Fruit fly (Drosophila melanogaster): Measurements from ENCODE around the gene Gyc32E.

Gene Gyc32E

dm6 chr2L:11175393-11176258, 26.7 kb upstream of the Gyc32E start:
- TF ChIP-seq CG11902 (GFP tag; optimal IDR thresholded peaks at IDR 0.05) (no peak), Hr38 (GFP tag; optimal IDR thresholded peaks at IDR 0.05) (no peak), CG6276 (GFP tag; optimal IDR thresholded peaks at IDR 0.05) (no peak), CG15336 (GFP tag; IDR thresholded peaks at IDR 0.05) (no peak), acj6 (GFP tag; optimal IDR thresholded peaks at IDR 0.05) (no peak), CG8632 (GFP tag; optimal IDR thresholded peaks at IDR 0.05) (no peak), cyc (GFP tag; optimal IDR thresholded peaks at IDR 0.05) (no peak), CG1621 (tag; optimal IDR thresholded peaks at IDR 0.05) (no peak), CG31627 (GFP tag; optimal IDR thresholded peaks at IDR 0.05) (no peak), CG3032 (tag; optimal IDR thresholded peaks at IDR 0.05) (peak; percentile 24), Sox15 (GFP tag; optimal IDR thresholded peaks at IDR 0.05) (no peak), Gug (GFP tag; IDR thresholded peaks at IDR 0.05) (peak; percentile 27; the same call in 1 of the 2 replicates), pdm3 (GFP tag; optimal IDR thresholded peaks at IDR 0.05) (peak; percentile 15), CG16779 (tag; optimal IDR thresholded peaks at IDR 0.05) (no peak), topi (GFP tag; optimal IDR thresholded peaks at IDR 0.05) (no peak), Sox102F (GFP tag; optimal IDR thresholded peaks at IDR 0.05) (peak; percentile 28), lz (GFP tag; optimal IDR thresholded peaks at IDR 0.05) (no peak), svp (GFP tag) (peak; percentile 58), CG10631 (GFP tag; optimal IDR thresholded peaks at IDR 0.05) (peak; percentile 16), CG6808 (GFP tag; optimal IDR thresholded peaks at IDR 0.05) (no peak), OdsH (GFP tag; optimal IDR thresholded peaks at IDR 0.05) (peak; percentile 15), CG11762 (GFP tag; optimal IDR thresholded peaks at IDR 0.05; ENCODE audit: insufficient read depth) (no peak), CG32006 (GFP tag; optimal IDR thresholded peaks at IDR 0.05) (no peak), esn (GFP tag; optimal IDR thresholded peaks at IDR 0.05) (peak; percentile 51), dsx (GFP tag; optimal IDR thresholded peaks at IDR 0.05; ENCODE audit: poor library complexity, severe bottlenecking) (peak; percentile 33), net (GFP tag; optimal IDR thresholded peaks at IDR 0.05) (peak; percentile 2), Hr4 (GFP tag; optimal IDR thresholded peaks at IDR 0.05) (peak; percentile 57), CG9139 (GFP tag; optimal IDR thresholded peaks at IDR 0.05) (peak; percentile 37), fkh (GFP tag; optimal IDR thresholded peaks at IDR 0.05) (no peak), salr (GFP tag; optimal IDR thresholded peaks at IDR 0.05) (no peak), CG6163 (GFP tag; IDR thresholded peaks at IDR 0.05) (peak; percentile 57; the same call in 1 of the 3 replicates), Met (GFP tag; optimal IDR thresholded peaks at IDR 0.05) (peak; percentile 24), achi (GFP tag; optimal IDR thresholded peaks at IDR 0.05) (peak; percentile 13), eg (GFP tag; IDR thresholded peaks at IDR 0.05) (peak; percentile 53; the same call in 1 of the 3 replicates), Ets96B (tag; optimal IDR thresholded peaks at IDR 0.05) (no peak), dac (GFP tag; optimal IDR thresholded peaks at IDR 0.05) (no peak), CG11294 (GFP tag; IDR thresholded peaks at IDR 0.05) (no peak), vri (GFP tag; optimal IDR thresholded peaks at IDR 0.05) (no peak), ss (GFP tag; optimal IDR thresholded peaks at IDR 0.05) (peak; percentile 30 to 45), CG8119 (GFP tag; IDR thresholded peaks at IDR 0.05) (no peak), Smox (GFP tag; optimal IDR thresholded peaks at IDR 0.05) (peak; percentile 4), Sox14 (GFP tag; optimal IDR thresholded peaks at IDR 0.05) (peak; percentile 11), Hr39 (GFP tag; optimal IDR thresholded peaks at IDR 0.05) (peak; percentile 20), spab (GFP tag; optimal IDR thresholded peaks at IDR 0.05) (peak; percentile 14), Eip78C (GFP tag) (peak; percentile 75), CG34406 (GFP tag; optimal IDR thresholded peaks at IDR 0.05) (peak; percentile 18)

Data from whole organism, prepupa.